Worm (Caenorhabditis elegans): ENCODE data around the gene tin-9.2.

tin-9.2 gene

ce11 chrIV:13079119-13079518 lies 19.7 kb upstream of the tin-9.2 start, which contains the start of gene C39E9.8 (continued):
- TF ChIP-seq fkh-4 (tag; optimal IDR thresholded peaks at IDR 0.05; ENCODE audit: borderline replicate concordance) (no peak), ceh-90 (tag; optimal IDR thresholded peaks at IDR 0.05) (no peak), aha-1 (tag; optimal IDR thresholded peaks at IDR 0.05) (no peak), pag-3 (tag; optimal IDR thresholded peaks at IDR 0.05; ENCODE audit: borderline replicate concordance, insufficient read depth) (no peak), grh-1 (GFP tag; IDR thresholded peaks at IDR 0.05) (peak; percentile 23; the same call in 1 of the 2 replicates), nhr-76 (tag; optimal IDR thresholded peaks at IDR 0.05) (no peak), tbx-2 (tag; optimal IDR thresholded peaks at IDR 0.05) (no peak), hlh-17 (GFP tag; optimal IDR thresholded peaks at IDR 0.05; ENCODE audit: borderline replicate concordance) (no peak), nhr-77 (tag; optimal IDR thresholded peaks at IDR 0.05) (no peak), dsc-1 (tag; optimal IDR thresholded peaks at IDR 0.05) (no peak), C04F5.9 (tag; optimal IDR thresholded peaks at IDR 0.05) (no peak), rnt-1 (tag; optimal IDR thresholded peaks at IDR 0.05) (no peak), F16B12.6 (tag; optimal IDR thresholded peaks at IDR 0.05) (no peak), Y116A8C.19 (tag; optimal IDR thresholded peaks at IDR 0.05; ENCODE audit: borderline replicate concordance) (no peak), lin-14 (GFP tag; optimal IDR thresholded peaks at IDR 0.05) (peak; percentile 70), alr-1 (tag; optimal IDR thresholded peaks at IDR 0.05; ENCODE audit: borderline replicate concordance) (no peak), ceh-63 (GFP tag; optimal IDR thresholded peaks at IDR 0.05) (no peak), nhr-20 (tag; optimal IDR thresholded peaks at IDR 0.05) (peak; percentile 60), zip-4 (GFP tag; optimal IDR thresholded peaks at IDR 0.05) (no peak), nhr-12 (tag; optimal IDR thresholded peaks at IDR 0.05) (no peak), efl-3 (GFP tag; optimal IDR thresholded peaks at IDR 0.05) (no peak), nhr-19 (GFP tag; conservative IDR thresholded peaks at IDR 0.05) (peak; percentile 35), C16A3.4 (tag; optimal IDR thresholded peaks at IDR 0.05) (no peak), unc-130 (tag; optimal IDR thresholded peaks at IDR 0.05) (no peak), elt-2 (tag; optimal IDR thresholded peaks at IDR 0.05) (no peak), sup-37 (GFP tag; optimal IDR thresholded peaks at IDR 0.05) (no peak), snpc-4 (tag; optimal IDR thresholded peaks at IDR 0.05) (no peak), nhr-47 (tag; optimal IDR thresholded peaks at IDR 0.05) (no peak), zag-1 (tag; optimal IDR thresholded peaks at IDR 0.05) (no peak), tlp-1 (tag; optimal IDR thresholded peaks at IDR 0.05) (no peak), pqm-1 (tag; optimal IDR thresholded peaks at IDR 0.05) (no peak), lir-3 (tag; optimal IDR thresholded peaks at IDR 0.05; ENCODE audit: poor library complexity) (no peak), lsy-2 (tag; optimal IDR thresholded peaks at IDR 0.05) (no peak), aly-2 (tag; optimal IDR thresholded peaks at IDR 0.05) (no peak), fkh-8 (tag; optimal IDR thresholded peaks at IDR 0.05) (no peak), mab-9 (GFP tag; IDR thresholded peaks at IDR 0.05) (no peak), mep-1 (tag; optimal IDR thresholded peaks at IDR 0.05) (no peak), sptf-1 (tag; optimal IDR thresholded peaks at IDR 0.05) (no peak), ces-1 (GFP tag; optimal IDR thresholded peaks at IDR 0.05) (no peak)

- TF ChIP-seq tbx-2 (tag; optimal IDR thresholded peaks at IDR 0.05) (peak; percentile 6), nhr-19 (GFP tag; conservative IDR thresholded peaks at IDR 0.05) (peak; percentile 40; the same call in 1 of the 2 replicates), nhr-11 (tag; optimal IDR thresholded peaks at IDR 0.05) (peak; percentile 9), elt-3 (tag; optimal IDR thresholded peaks at IDR 0.05) (peak in 2 of 6 experiments; percentile 79 to 84), nhr-20 (tag; optimal IDR thresholded peaks at IDR 0.05) (peak; percentile 47), aly-2 (tag; optimal IDR thresholded peaks at IDR 0.05) (no peak), blmp-1 (tag; optimal IDR thresholded peaks at IDR 0.05) (peak; percentile 39), lin-14 (GFP tag; optimal IDR thresholded peaks at IDR 0.05) (peak; percentile 71), lin-35 (GFP tag; optimal IDR thresholded peaks at IDR 0.05) (peak in 1 of 2 experiments; percentile 44), nhr-90 (tag; optimal IDR thresholded peaks at IDR 0.05; ENCODE audit: poor library complexity) (peak; percentile 41), snu-23 (GFP tag; optimal IDR thresholded peaks at IDR 0.05) (peak; percentile 48), nhr-85 (tag) (peak; percentile 95), unc-62 (GFP tag; optimal IDR thresholded peaks at IDR 0.05) (no peak), nhr-71 (tag; optimal IDR thresholded peaks at IDR 0.05) (peak; percentile 59), unc-98 (GFP tag; IDR thresholded peaks at IDR 0.05) (no peak), grh-1 (GFP tag; IDR thresholded peaks at IDR 0.05) (0 out of 2 replicates have a peak, but pooled peaks have one; percentile 7), skn-1 (tag; optimal IDR thresholded peaks at IDR 0.05) (peak; percentile 28), efl-1 (optimal IDR thresholded peaks at IDR 0.05) (no peak), efl-1 (GFP tag; optimal IDR thresholded peaks at IDR 0.05 in 1 of 2) (peak in 1 of 2 experiments; percentile 40), mef-2 (tag; optimal IDR thresholded peaks at IDR 0.05) (no peak)
Measured at ce11 chrIV:13080185-13080584, 18.6 kb upstream of the tin-9.2 start.
